Worm (Caenorhabditis elegans) whole organism, L4/young adult: ENCODE results near the gene C23G10.11.

Experiments
- W03F9.2 ChIP-seq: fragments of 150-350 bp; optimal IDR thresholded peaks from 2 replicates; lab custom pipeline; 2014; ENCODE audit warnings: missing biosample characterization, missing genetic modification characterization
- dao-5 ChIP-seq: sonication (generic microtip); optimal IDR thresholded peaks from 2 replicates; lab custom pipeline; 2016; ENCODE audit warnings: missing genotype, missing genetic modification characterization, moderate library complexity, missing compliant biosample characterization
- him-1 ChIP-seq: sonication (generic microtip); optimal IDR thresholded peaks from 2 replicates; lab custom pipeline; 2016; ENCODE audit warnings: missing genotype, missing genetic modification reagents, missing genetic modification characterization, missing compliant biosample characterization

Gene C23G10.11

ce11 chrIII:6165240-6165639 lies 50.1 kb downstream of the C23G10.11 start:
- TF ChIP-seq him-1 (tag; lab: Kevin White, UChicago) (no peak), W03F9.2 (tag; lab: Kevin White, UChicago) (no peak), dao-5 (no peak)
